Worm (Caenorhabditis elegans) whole organism, L1 larva: Measurements from ENCODE around the gene sipa-1.

Source experiments
- C04F5.9 ChIP-seq: sonication (generic microtip); optimal IDR thresholded peaks from 2 replicates; lab custom pipeline; 2016; ENCODE audit warnings: missing genetic modification characterization, missing compliant biosample characterization
- aha-1 ChIP-seq: fragments of 150-350 bp; optimal IDR thresholded peaks from 2 replicates; lab custom pipeline; 2014; ENCODE audit warnings: missing biosample characterization, missing genetic modification characterization
- ceh-63 ChIP-seq: fragments of 200-800 bp; sonication (Bioruptor generic); optimal IDR thresholded peaks from 2 replicates; lab custom pipeline; 2018; ENCODE audit warnings: mild to moderate bottlenecking, missing genetic modification characterization, missing compliant biosample characterization
- ceh-8 ChIP-seq: fragments of 200-800 bp; sonication (Bioruptor generic); optimal IDR thresholded peaks from 2 replicates; lab custom pipeline; 2018; ENCODE audit warnings: mild to moderate bottlenecking, missing genetic modification characterization, moderate library complexity, missing compliant biosample characterization
- ces-1 ChIP-seq: fragments of 150-350 bp; optimal IDR thresholded peaks from 2 replicates; lab custom pipeline; 2014; ENCODE audit warnings: missing biosample characterization, missing genetic modification reagents, missing genetic modification characterization
- efl-1 ChIP-seq, 4 experiments: fragments of 150-350 bp; optimal IDR thresholded peaks in 3 of 4; peaks in 1 of 4; 1 replicate in 1 of 4; 2 replicates in 3 of 4; lab custom pipeline; 2014; ENCODE audit warnings: missing biosample characterization in 2 of 4, missing genetic modification characterization in 2 of 4, missing genetic modification reagents in 2 of 4
- efl-3 ChIP-seq: fragments of 200-800 bp; sonication (Bioruptor generic); optimal IDR thresholded peaks from 2 replicates; lab custom pipeline; 2018; ENCODE audit warnings: mild to moderate bottlenecking, missing genetic modification characterization, missing compliant biosample characterization
- egl-27 ChIP-seq, 2 experiments: fragments of 150-350 bp in 1 of 2; sonication (generic microtip); optimal IDR thresholded peaks; 3 replicates each; lab custom pipeline; 2017 to 2018; ENCODE audit warnings: missing biosample characterization in 2 of 2, missing genetic modification characterization in 2 of 2, missing genetic modification reagents in 2 of 2
- elt-2 ChIP-seq: sonication (generic microtip); optimal IDR thresholded peaks from 2 replicates; lab custom pipeline; 2016; ENCODE audit warnings: missing genetic modification characterization, mild to moderate bottlenecking, inconsistent platforms, missing compliant biosample characterization, missing genetic modification reagents
- hlh-17 ChIP-seq: fragments of 200-800 bp; sonication (Bioruptor generic); optimal IDR thresholded peaks from 2 replicates; lab custom pipeline; 2018; ENCODE audit warnings: missing genetic modification characterization, mild to moderate bottlenecking, missing compliant biosample characterization, moderate library complexity, borderline replicate concordance
- hlh-4 ChIP-seq: sonication (generic microtip); optimal IDR thresholded peaks from 2 replicates; lab custom pipeline; 2016; ENCODE audit warnings: mild to moderate bottlenecking, missing genetic modification characterization, missing compliant biosample characterization
- irx-1 ChIP-seq: sonication (generic microtip); optimal IDR thresholded peaks from 2 replicates; lab custom pipeline; 2016; ENCODE audit warnings: missing genetic modification characterization, missing compliant biosample characterization
- jun-1 ChIP-seq: fragments of 150-350 bp; optimal IDR thresholded peaks from 2 replicates; lab custom pipeline; 2014; ENCODE audit warnings: missing biosample characterization, missing genetic modification reagents, missing genetic modification characterization
- lin-13 ChIP-seq: fragments of 150-350 bp; optimal IDR thresholded peaks from 2 replicates; lab custom pipeline; 2014; ENCODE audit warnings: missing biosample characterization, missing genetic modification reagents, missing genetic modification characterization
- lin-14 ChIP-seq: fragments of 200-800 bp; sonication (Bioruptor generic); optimal IDR thresholded peaks from 2 replicates; lab custom pipeline; 2018; ENCODE audit warnings: mild to moderate bottlenecking, missing genetic modification characterization, moderate library complexity, missing compliant biosample characterization
- lin-35 ChIP-seq, 2 experiments: fragments of 150-350 bp; optimal IDR thresholded peaks; 2 replicates each; lab custom pipeline; 2014; ENCODE audit warnings: missing biosample characterization in 2 of 2, missing genetic modification characterization in 2 of 2, missing genetic modification reagents in 2 of 2
- lin-39 ChIP-seq: fragments of 150-350 bp; optimal IDR thresholded peaks from 2 replicates; lab custom pipeline; 2014; ENCODE audit warnings: missing biosample characterization, missing genetic modification reagents, missing genetic modification characterization
- mab-9 ChIP-seq: fragments of 200-800 bp; sonication (Bioruptor generic); IDR thresholded peaks from 2 replicates; pipeline ENCODE4 v1.3.6; 2022; ENCODE audit warnings: missing genetic modification reagents, missing genetic modification characterization, missing compliant biosample characterization
- nhr-12 ChIP-seq: sonication (generic microtip); optimal IDR thresholded peaks from 2 replicates; lab custom pipeline; 2017; ENCODE audit warnings: missing biosample characterization, missing genetic modification characterization
- nhr-19 ChIP-seq: fragments of 200-800 bp; sonication (Bioruptor generic); conservative IDR thresholded peaks from 2 replicates; pipeline ENCODE4 v1.3.6; 2022; ENCODE audit warnings: missing genetic modification characterization, missing compliant biosample characterization
- nhr-20 ChIP-seq: sonication (generic microtip); optimal IDR thresholded peaks from 2 replicates; lab custom pipeline; 2016; ENCODE audit warnings: mild to moderate bottlenecking, missing genetic modification characterization, missing compliant biosample characterization
- nhr-71 ChIP-seq: sonication (generic microtip); optimal IDR thresholded peaks from 2 replicates; lab custom pipeline; 2016; ENCODE audit warnings: mild to moderate bottlenecking, missing genetic modification characterization, moderate library complexity, missing compliant biosample characterization
- nhr-76 ChIP-seq: sonication (generic microtip); optimal IDR thresholded peaks from 2 replicates; lab custom pipeline; 2017; ENCODE audit warnings: missing biosample characterization, missing genetic modification characterization
- nhr-90 ChIP-seq: sonication (generic microtip); optimal IDR thresholded peaks from 2 replicates; lab custom pipeline; 2016; ENCODE audit warnings: mild to moderate bottlenecking, missing genetic modification characterization, missing compliant biosample characterization; ENCODE audit not compliant: poor library complexity
- pax-3 ChIP-seq: fragments of 200-800 bp; sonication (Bioruptor generic); optimal IDR thresholded peaks from 2 replicates; lab custom pipeline; 2018; ENCODE audit warnings: mild to moderate bottlenecking, missing genetic modification characterization, moderate library complexity, missing compliant biosample characterization
- pqm-1 ChIP-seq: sonication (generic microtip); optimal IDR thresholded peaks from 3 replicates; lab custom pipeline; 2017; ENCODE audit warnings: missing biosample characterization, missing genetic modification characterization
- snpc-4 ChIP-seq: fragments of 150-350 bp; optimal IDR thresholded peaks from 2 replicates; lab custom pipeline; 2014; ENCODE audit warnings: missing biosample characterization, missing genetic modification characterization
- sup-37 ChIP-seq: fragments of 200-800 bp; sonication (Bioruptor generic); optimal IDR thresholded peaks from 2 replicates; lab custom pipeline; 2018; ENCODE audit warnings: mild to moderate bottlenecking, missing genetic modification characterization, missing compliant biosample characterization
- swsn-7 ChIP-seq: sonication (generic microtip); optimal IDR thresholded peaks from 2 replicates; lab custom pipeline; 2016; ENCODE audit warnings: missing genetic modification characterization, missing compliant biosample characterization
- unc-86 ChIP-seq: sonication (generic microtip); optimal IDR thresholded peaks from 2 replicates; lab custom pipeline; 2016; ENCODE audit warnings: missing genetic modification characterization, missing compliant biosample characterization
- xbp-1 ChIP-seq: sonication (generic microtip); optimal IDR thresholded peaks from 2 replicates; lab custom pipeline; 2016; ENCODE audit warnings: missing genetic modification characterization, missing compliant biosample characterization
- zip-4 ChIP-seq: fragments of 200-800 bp; sonication (Bioruptor generic); optimal IDR thresholded peaks from 2 replicates; lab custom pipeline; 2018; ENCODE audit warnings: mild to moderate bottlenecking, missing genetic modification characterization, moderate library complexity, missing compliant biosample characterization

The sipa-1 gene

DNA sequence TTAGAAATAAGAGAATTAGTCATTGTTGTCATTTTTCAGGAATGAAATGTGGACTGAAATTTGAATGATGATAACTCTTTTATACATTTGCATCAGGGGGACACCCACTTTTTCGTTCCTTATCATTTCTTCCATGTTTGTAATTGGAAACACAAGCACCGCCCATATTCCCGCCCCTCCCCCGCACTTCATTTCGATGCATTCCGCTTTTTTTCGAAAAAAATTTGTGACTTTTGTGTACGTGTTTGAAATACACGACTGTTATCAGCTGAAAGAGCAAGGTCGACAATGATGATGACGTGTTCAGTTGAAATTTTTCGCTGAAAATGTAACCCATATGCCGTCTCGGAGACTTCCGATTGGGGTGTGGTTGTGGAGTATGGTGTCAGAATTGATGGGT lies 13.6 kb upstream of the sipa-1 start, which contains the start of gene zip-10:
Gene zip-10 (minus strand): TSS at position 43 of the 400 bp plus-strand sequence.
- TF ChIP-seq lin-14 (GFP tag; lab: Kevin White, UChicago): peak; percentile 8
- no peak for TF ChIP-seq pax-3 (tag; lab: Kevin White, UChicago)
- no peak for TF ChIP-seq efl-3 (GFP tag; lab: Kevin White, UChicago)
- TF ChIP-seq unc-86 (tag; lab: Kevin White, UChicago): no peak
- TF ChIP-seq hlh-4: no peak
- peak; percentile 57 for TF ChIP-seq pqm-1 (tag; lab: Kevin White, UChicago)
- TF ChIP-seq egl-27 (tag; optimal IDR thresholded peaks at IDR 0.05; lab: Kevin White, UChicago): no peak
- no peak for TF ChIP-seq lin-39 (tag; lab: Kevin White, UChicago)
- TF ChIP-seq C04F5.9 (tag; lab: Kevin White, UChicago): no peak
- no peak for TF ChIP-seq efl-1 (optimal IDR thresholded peaks at IDR 0.05; lab: Kevin White, UChicago)
- TF ChIP-seq efl-1 (GFP tag; optimal IDR thresholded peaks at IDR 0.05 in 1 of 2; lab: Kevin White, UChicago): peak in 1 of 2 experiments; percentile 78
- TF ChIP-seq jun-1 (tag; lab: Kevin White, UChicago): peak; percentile 6
- TF ChIP-seq nhr-20 (tag; lab: Kevin White, UChicago): peak; percentile 16
- peak; percentile 95 for TF ChIP-seq elt-2
- no peak for TF ChIP-seq ceh-63 (GFP tag; lab: Kevin White, UChicago)
- TF ChIP-seq nhr-76 (tag; lab: Kevin White, UChicago): no peak
- no peak for TF ChIP-seq ces-1

DNA sequence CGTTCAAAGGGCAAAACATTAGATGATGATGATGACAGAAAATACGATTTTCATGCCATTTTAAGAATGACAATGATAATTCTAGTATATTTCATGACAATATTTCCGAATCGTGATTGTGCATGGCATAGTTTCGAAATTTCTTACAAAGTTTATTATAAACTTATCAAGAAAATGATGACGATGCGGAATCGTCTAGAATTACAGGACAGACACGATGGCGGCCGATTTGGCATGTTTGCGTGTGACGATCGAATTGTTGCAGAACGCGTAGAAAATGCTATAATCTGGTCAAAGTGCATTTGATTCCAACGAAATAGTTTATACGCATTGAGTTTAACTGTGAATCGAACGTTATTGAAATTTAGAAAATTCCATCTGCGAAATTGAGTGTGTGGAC lies 12.2 kb upstream of the sipa-1 start:
- no peak for TF ChIP-seq aha-1 (tag; lab: Kevin White, UChicago)
- TF ChIP-seq efl-1 (optimal IDR thresholded peaks at IDR 0.05; lab: Kevin White, UChicago): no peak
- peak in 1 of 2 experiments; percentile 19 for TF ChIP-seq efl-1 (GFP tag; optimal IDR thresholded peaks at IDR 0.05 in 1 of 2; lab: Kevin White, UChicago)
- TF ChIP-seq pax-3 (tag; lab: Kevin White, UChicago): no peak
- TF ChIP-seq nhr-19 (GFP tag; lab: Robert Waterston, UW): no peak
- TF ChIP-seq nhr-20 (tag; lab: Kevin White, UChicago): peak; percentile 27
- peak; percentile 75 for TF ChIP-seq elt-2
- no peak for TF ChIP-seq nhr-12
- TF ChIP-seq mab-9 (GFP tag; lab: Robert Waterston, UW): no peak
- TF ChIP-seq irx-1 (tag; lab: Kevin White, UChicago): no peak
- TF ChIP-seq sup-37 (GFP tag; lab: Kevin White, UChicago): no peak
- no peak for TF ChIP-seq snpc-4 (tag; lab: Kevin White, UChicago)

ce11 chrV:11648435-11648834 lies 11.3 kb upstream of the sipa-1 start:
- TF ChIP-seq xbp-1 (tag; lab: Kevin White, UChicago) (no peak), elt-2 (peak; percentile 89), lin-35 (GFP tag; optimal IDR thresholded peaks at IDR 0.05; lab: Kevin White, UChicago) (peak in 1 of 2 experiments; percentile 42), lin-13 (GFP tag; lab: Kevin White, UChicago) (no peak), nhr-90 (tag; lab: Kevin White, UChicago) (peak; percentile 8), nhr-20 (tag; lab: Kevin White, UChicago) (peak; percentile 49), swsn-7 (tag; lab: Kevin White, UChicago) (no peak), nhr-71 (tag; lab: Kevin White, UChicago) (peak; percentile 19), hlh-17 (GFP tag; lab: Kevin White, UChicago) (no peak), pqm-1 (tag; lab: Kevin White, UChicago) (peak; percentile 32), efl-3 (GFP tag; lab: Kevin White, UChicago) (no peak)

ce11 chrV:11647821-11648220 lies 10.7 kb upstream of the sipa-1 start:
- peak; percentile 1 for TF ChIP-seq pqm-1 (tag; lab: Kevin White, UChicago)
- TF ChIP-seq zip-4: no peak

DNA sequence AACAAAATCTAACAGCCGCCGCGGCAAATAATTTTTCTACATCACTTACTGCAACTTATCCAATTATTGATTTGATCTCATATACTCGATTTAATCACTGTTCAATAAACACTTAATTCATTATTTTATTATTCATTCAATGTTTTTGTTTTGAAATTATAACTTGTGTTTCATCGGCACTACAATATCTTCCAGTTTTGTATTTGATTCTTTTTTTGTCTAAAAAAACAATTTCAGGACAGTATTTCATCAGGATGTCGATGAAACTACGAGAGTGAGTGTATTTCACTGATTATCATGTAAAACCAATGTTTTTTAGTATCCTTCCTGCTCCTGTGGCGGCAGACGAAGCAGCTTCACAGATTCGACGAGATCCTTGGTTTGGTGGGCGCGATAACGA lies 8.2 kb upstream of the sipa-1 start, which contains the start of gene skp-1:
Gene skp-1 (plus strand): TSS at position 238 of the 400 bp plus-strand sequence.
- no peak for TF ChIP-seq lin-39 (tag; lab: Kevin White, UChicago)
- no peak for TF ChIP-seq ceh-8 (GFP tag; lab: Kevin White, UChicago)
